Worm (Caenorhabditis elegans) whole organism, L4 larva: ENCODE measurements around the gene Y38H6C.25.
"Not testable (repeated sequence)": the region's sequence is repeated elsewhere in the genome, so short reads cannot be mapped to it uniquely, and the experiment has no call there.

ENCODE experiments used
- ama-1 ChIP-seq: fragments of 150-350 bp; optimal IDR thresholded peaks from 2 replicates; lab custom pipeline; 2014; ENCODE audit warnings: inconsistent platforms, mixed read lengths
- unc-130 ChIP-seq: sonication (generic microtip); optimal IDR thresholded peaks from 2 replicates; lab custom pipeline; 2016; ENCODE audit warnings: missing genetic modification reagents, missing genetic modification characterization, missing compliant biosample characterization

- not testable (repeated sequence) for TF ChIP-seq unc-130; ama-1 (lab: Kevin White, UChicago)
Measured at ce11 chrV:20568995-20569394, 50.0 kb downstream of the Y38H6C.25 start, which contains the start of gene F26F2.4.
